Worm (Caenorhabditis elegans) whole organism, late embryonic: ENCODE data around the gene srf-3.

ENCODE experiments used
- F13H6.1 ChIP-seq: sonication (generic microtip); optimal IDR thresholded peaks from 2 replicates; lab custom pipeline; 2016; ENCODE audit warnings: missing genetic modification characterization, missing compliant biosample characterization
- K09A11.1 ChIP-seq: sonication (generic microtip); optimal IDR thresholded peaks from 2 replicates; lab custom pipeline; 2017; ENCODE audit warnings: antibody characterized with exemption, mild to moderate bottlenecking, missing genetic modification characterization, missing compliant biosample characterization; ENCODE audit not compliant: insufficient read depth
- T23F11.4 ChIP-seq: fragments of 200-800 bp; sonication (Bioruptor generic); optimal IDR thresholded peaks from 2 replicates; lab custom pipeline; 2018; ENCODE audit warnings: mild to moderate bottlenecking, missing genetic modification characterization, missing compliant biosample characterization
- Y22D7AL.16 ChIP-seq: sonication (generic microtip); optimal IDR thresholded peaks from 2 replicates; lab custom pipeline; 2016; ENCODE audit warnings: missing genetic modification characterization, missing compliant biosample characterization
- ceh-14 ChIP-seq: sonication (generic microtip); optimal IDR thresholded peaks from 2 replicates; lab custom pipeline; 2016; ENCODE audit warnings: missing genotype, missing genetic modification characterization, missing compliant biosample characterization
- ceh-18 ChIP-seq: sonication (generic microtip); optimal IDR thresholded peaks from 2 replicates; lab custom pipeline; 2016; ENCODE audit warnings: missing genetic modification characterization, missing compliant biosample characterization
- ceh-2 ChIP-seq: sonication (generic microtip); optimal IDR thresholded peaks from 2 replicates; lab custom pipeline; 2016; ENCODE audit warnings: missing genotype, missing genetic modification characterization, missing compliant biosample characterization
- ceh-22 ChIP-seq: sonication (generic microtip); optimal IDR thresholded peaks from 2 replicates; lab custom pipeline; 2017; ENCODE audit warnings: missing biosample characterization, missing genetic modification characterization
- ceh-34 ChIP-seq: sonication (generic microtip); optimal IDR thresholded peaks from 2 replicates; lab custom pipeline; 2016; ENCODE audit warnings: mild to moderate bottlenecking, missing genetic modification characterization, missing compliant biosample characterization
- ceh-45 ChIP-seq: fragments of 200-800 bp; sonication (Bioruptor generic); IDR thresholded peaks from 2 replicates; pipeline ENCODE4 v1.3.6; 2022; ENCODE audit warnings: missing genetic modification reagents, missing genetic modification characterization, missing compliant biosample characterization
- ceh-48 ChIP-seq: sonication (generic microtip); optimal IDR thresholded peaks from 2 replicates; lab custom pipeline; 2016; ENCODE audit warnings: missing genetic modification characterization, inconsistent platforms, missing compliant biosample characterization
- ceh-6 ChIP-seq: fragments of 200-800 bp; sonication (Bioruptor generic); optimal IDR thresholded peaks from 2 replicates; lab custom pipeline; 2018; ENCODE audit warnings: mild to moderate bottlenecking, missing genetic modification characterization, missing compliant biosample characterization
- ceh-9 ChIP-seq: sonication (generic microtip); optimal IDR thresholded peaks from 2 replicates; lab custom pipeline; 2016; ENCODE audit warnings: mild to moderate bottlenecking, missing genetic modification characterization, inconsistent platforms, missing compliant biosample characterization
- che-1 ChIP-seq: sonication (generic microtip); optimal IDR thresholded peaks from 2 replicates; lab custom pipeline; 2016; ENCODE audit warnings: mild to moderate bottlenecking, missing genetic modification characterization, missing compliant biosample characterization
- elt-4 ChIP-seq: sonication (generic microtip); optimal IDR thresholded peaks from 2 replicates; lab custom pipeline; 2016; ENCODE audit warnings: missing genetic modification characterization, missing compliant biosample characterization
- ets-4 ChIP-seq: sonication (generic microtip); optimal IDR thresholded peaks from 2 replicates; lab custom pipeline; 2016; ENCODE audit warnings: missing genetic modification characterization, missing compliant biosample characterization
- fkh-10 ChIP-seq: fragments of 150-350 bp; optimal IDR thresholded peaks from 2 replicates; lab custom pipeline; 2014; ENCODE audit warnings: missing biosample characterization, missing genetic modification reagents, missing genetic modification characterization
- hlh-13 ChIP-seq: fragments of 200-800 bp; sonication (Bioruptor generic); optimal IDR thresholded peaks from 2 replicates; lab custom pipeline; 2018; ENCODE audit warnings: mild to moderate bottlenecking, missing genetic modification characterization, missing compliant biosample characterization
- hlh-6 ChIP-seq: sonication (generic microtip); optimal IDR thresholded peaks from 2 replicates; lab custom pipeline; 2016; ENCODE audit warnings: missing genotype, missing genetic modification characterization, missing compliant biosample characterization
- lin-11 ChIP-seq: fragments of 200-800 bp; sonication (Bioruptor generic); optimal IDR thresholded peaks from 2 replicates; lab custom pipeline; 2018; ENCODE audit warnings: mild to moderate bottlenecking, missing genetic modification characterization, missing compliant biosample characterization
- madf-2 ChIP-seq: sonication (generic microtip); optimal IDR thresholded peaks from 2 replicates; lab custom pipeline; 2017; ENCODE audit warnings: missing genetic modification characterization, missing compliant biosample characterization
- nfya-1 ChIP-seq: sonication (generic microtip); optimal IDR thresholded peaks from 2 replicates; lab custom pipeline; 2017; ENCODE audit warnings: missing genetic modification characterization, mild to moderate bottlenecking, missing compliant biosample characterization, antibody characterized with exemption, moderate library complexity
- nhr-11 ChIP-seq: fragments of 150-350 bp; optimal IDR thresholded peaks from 2 replicates; lab custom pipeline; 2014; ENCODE audit warnings: missing biosample characterization, missing genetic modification characterization
- nhr-232 ChIP-seq: sonication (generic microtip); optimal IDR thresholded peaks from 2 replicates; lab custom pipeline; 2016; ENCODE audit warnings: missing genetic modification characterization, missing compliant biosample characterization
- npax-4 ChIP-seq: sonication (generic microtip); optimal IDR thresholded peaks from 2 replicates; lab custom pipeline; 2016; ENCODE audit warnings: missing genetic modification characterization, missing compliant biosample characterization
- odd-2 ChIP-seq: sonication (generic microtip); optimal IDR thresholded peaks from 2 replicates; lab custom pipeline; 2017; ENCODE audit warnings: antibody characterized with exemption, mild to moderate bottlenecking, missing genetic modification characterization, missing compliant biosample characterization
- pag-3 ChIP-seq: sonication (generic microtip); optimal IDR thresholded peaks from 2 replicates; lab custom pipeline; 2016; ENCODE audit warnings: missing compliant biosample characterization, missing genetic modification characterization, borderline replicate concordance
- pat-9 ChIP-seq: fragments of 200-800 bp; sonication (Bioruptor generic); optimal IDR thresholded peaks from 2 replicates; lab custom pipeline; 2018; ENCODE audit warnings: mild to moderate bottlenecking, missing genetic modification characterization, moderate library complexity, missing compliant biosample characterization
- pax-1 ChIP-seq: fragments of 150-350 bp; optimal IDR thresholded peaks from 2 replicates; lab custom pipeline; 2014; ENCODE audit warnings: missing biosample characterization, missing genetic modification characterization
- pha-2 ChIP-seq: sonication (generic microtip); optimal IDR thresholded peaks from 2 replicates; lab custom pipeline; 2017; ENCODE audit warnings: mild to moderate bottlenecking, missing genetic modification characterization, missing compliant biosample characterization
- pha-4 ChIP-seq: fragments of 150-350 bp; optimal IDR thresholded peaks from 2 replicates; lab custom pipeline; 2018; ENCODE audit warnings: missing biosample characterization, missing genetic modification reagents, missing genetic modification characterization
- pros-1 ChIP-seq: fragments of 150-350 bp; optimal IDR thresholded peaks from 2 replicates; lab custom pipeline; 2014; ENCODE audit warnings: missing biosample characterization, missing genetic modification reagents, missing genetic modification characterization
- ref-2 ChIP-seq: sonication (generic microtip); optimal IDR thresholded peaks from 2 replicates; lab custom pipeline; 2016; ENCODE audit warnings: missing genetic modification characterization, missing compliant biosample characterization
- syd-9 ChIP-seq: sonication (generic microtip); optimal IDR thresholded peaks from 2 replicates; lab custom pipeline; 2016; ENCODE audit warnings: mild to moderate bottlenecking, missing genetic modification characterization, moderate library complexity, missing compliant biosample characterization
- tbx-2 ChIP-seq: sonication (generic microtip); optimal IDR thresholded peaks from 2 replicates; lab custom pipeline; 2016; ENCODE audit warnings: missing genetic modification characterization, missing compliant biosample characterization
- unc-3 ChIP-seq, 2 experiments: fragments of 200-800 bp in 1 of 2; sonication (Bioruptor generic) in 1 of 2; sonication (generic microtip) in 1 of 2; conservative IDR thresholded peaks in 1 of 2; optimal IDR thresholded peaks in 1 of 2; 2 replicates each; pipeline versions ENCODE4 v1.3.6 to Lab custom; 2016 to 2022; ENCODE audit warnings: missing compliant biosample characterization in 2 of 2, missing genetic modification characterization in 2 of 2, missing genetic modification reagents in 1 of 2
- unc-42 ChIP-seq: sonication (generic microtip); optimal IDR thresholded peaks from 2 replicates; lab custom pipeline; 2016; ENCODE audit warnings: missing genotype, missing genetic modification characterization, missing compliant biosample characterization
- unc-55 ChIP-seq: sonication (generic microtip); optimal IDR thresholded peaks from 2 replicates; lab custom pipeline; 2017; ENCODE audit warnings: missing biosample characterization, missing genetic modification reagents, missing genetic modification characterization
- unc-86 ChIP-seq: sonication (generic microtip); optimal IDR thresholded peaks from 2 replicates; lab custom pipeline; 2016; ENCODE audit warnings: missing genetic modification characterization, missing compliant biosample characterization
- zip-5 ChIP-seq: sonication (generic microtip); optimal IDR thresholded peaks from 2 replicates; lab custom pipeline; 2016; ENCODE audit warnings: missing genetic modification characterization, missing compliant biosample characterization

srf-3 gene

ce11 chrIV:12897146-12897545 is 47.8 kb downstream of the srf-3 start:
- TF ChIP-seq madf-2 (tag; lab: Kevin White, UChicago) = no peak
- TF ChIP-seq Y22D7AL.16 (tag; lab: Kevin White, UChicago) = no peak
- TF ChIP-seq ceh-22 (tag; lab: Kevin White, UChicago) = no peak
- no peak for TF ChIP-seq pha-4 (tag; lab: Kevin White, UChicago)
- TF ChIP-seq odd-2 (tag; lab: Kevin White, UChicago) = no peak
- TF ChIP-seq fkh-10 (GFP tag; lab: Kevin White, UChicago) = no peak
- TF ChIP-seq pag-3 (tag; lab: Kevin White, UChicago) = no peak
- TF ChIP-seq hlh-6 = no peak
- no peak for TF ChIP-seq ceh-34 (tag; lab: Kevin White, UChicago)
- no peak for TF ChIP-seq unc-42 (tag; lab: Kevin White, UChicago)
- no peak for TF ChIP-seq unc-3 (GFP tag; conservative IDR thresholded peaks at IDR 0.05; lab: Robert Waterston, UW)
- TF ChIP-seq unc-3 (tag; optimal IDR thresholded peaks at IDR 0.05; lab: Kevin White, UChicago) = no peak
- no peak for TF ChIP-seq pax-1 (tag; lab: Kevin White, UChicago)
- TF ChIP-seq nhr-232 (tag; lab: Kevin White, UChicago) = no peak
- TF ChIP-seq ceh-2 = no peak
- TF ChIP-seq unc-86 (tag; lab: Kevin White, UChicago) = no peak
- no peak for TF ChIP-seq ceh-9
- TF ChIP-seq syd-9 = no peak
- TF ChIP-seq, all 69 proteins: peak for 0

ce11 chrIV:12898823-12899222 is 49.5 kb downstream of the srf-3 start:
- TF ChIP-seq nhr-11 (tag; lab: Kevin White, UChicago) (no peak), lin-11 (tag; lab: Kevin White, UChicago) (no peak), elt-4 (tag; lab: Kevin White, UChicago) (no peak), pat-9 (tag; lab: Kevin White, UChicago) (no peak), hlh-13 (GFP tag; lab: Kevin White, UChicago) (no peak), npax-4 (tag; lab: Kevin White, UChicago) (no peak), tbx-2 (tag; lab: Kevin White, UChicago) (no peak), pha-2 (tag; lab: Kevin White, UChicago) (no peak), K09A11.1 (tag; lab: Kevin White, UChicago) (no peak), unc-3 (GFP tag; conservative IDR thresholded peaks at IDR 0.05; lab: Robert Waterston, UW) (no peak), unc-3 (tag; optimal IDR thresholded peaks at IDR 0.05; lab: Kevin White, UChicago) (no peak), che-1 (no peak), ceh-48 (tag; lab: Kevin White, UChicago) (no peak), F13H6.1 (tag; lab: Kevin White, UChicago) (no peak), ceh-9 (no peak), unc-55 (GFP tag; lab: Kevin White, UChicago) (no peak), ets-4 (tag; lab: Kevin White, UChicago) (no peak), madf-2 (tag; lab: Kevin White, UChicago) (no peak), nhr-232 (tag; lab: Kevin White, UChicago) (no peak), unc-42 (tag; lab: Kevin White, UChicago) (no peak), ceh-18 (tag; lab: Kevin White, UChicago) (no peak)
- TF ChIP-seq, all 69 proteins: peak for 0

ce11 chrIV:12899392-12899791 is 50.1 kb downstream of the srf-3 start, which contains the start of gene K08D8.9:
K08D8.9 (plus strand) TSS chrIV:12899692.
- no peak for TF ChIP-seq T23F11.4 (GFP tag; lab: Kevin White, UChicago)
- TF ChIP-seq K09A11.1 (tag; lab: Kevin White, UChicago) = no peak
- no peak for TF ChIP-seq ref-2 (tag; lab: Kevin White, UChicago)
- no peak for TF ChIP-seq unc-55 (GFP tag; lab: Kevin White, UChicago)
- no peak for TF ChIP-seq ceh-18 (tag; lab: Kevin White, UChicago)
- no peak for TF ChIP-seq Y22D7AL.16 (tag; lab: Kevin White, UChicago)
- TF ChIP-seq ceh-34 (tag; lab: Kevin White, UChicago) = no peak
- TF ChIP-seq ceh-14 (tag; lab: Kevin White, UChicago) = no peak
- TF ChIP-seq zip-5 = no peak
- no peak for TF ChIP-seq ceh-6 (GFP tag; lab: Kevin White, UChicago)
- TF ChIP-seq che-1 = no peak
- TF ChIP-seq pat-9 (tag; lab: Kevin White, UChicago) = no peak
- no peak for TF ChIP-seq nfya-1 (tag; lab: Kevin White, UChicago)
- TF ChIP-seq pros-1 (tag; lab: Kevin White, UChicago) = no peak
- TF ChIP-seq ets-4 (tag; lab: Kevin White, UChicago) = no peak
- no peak for TF ChIP-seq ceh-45
